Fruit fly (Drosophila melanogaster) whole organism, prepupa: ENCODE data around the gene Dhfr.

ENCODE experiments used
- Blimp-1 ChIP-seq: fragments of 200-800 bp; sonication (Bioruptor generic); optimal IDR thresholded peaks from 3 replicates; lab custom pipeline; 2017; ENCODE audit warnings: missing biosample characterization, missing genetic modification characterization, mild to moderate bottlenecking, moderate library complexity, missing genetic modification reagents
- CG10631 ChIP-seq: fragments of 200-800 bp; sonication (Bioruptor generic); optimal IDR thresholded peaks from 2 replicates; lab custom pipeline; 2016; ENCODE audit warnings: missing biosample characterization, missing genetic modification characterization
- CG10669 ChIP-seq: fragments of 200-800 bp; sonication (Bioruptor generic); optimal IDR thresholded peaks from 3 replicates; lab custom pipeline; 2018; ENCODE audit warnings: missing biosample characterization, mild to moderate bottlenecking, missing genetic modification characterization, moderate library complexity
- CG11294 ChIP-seq: fragments of 200-800 bp; sonication (Bioruptor generic); IDR thresholded peaks from 2 replicates; pipeline ENCODE4 v1.3.6; 2022; ENCODE audit warnings: missing biosample characterization, missing genetic modification characterization
- CG11762 ChIP-seq: fragments of 200-800 bp; sonication (Bioruptor generic); optimal IDR thresholded peaks from 3 replicates; lab custom pipeline; 2016; ENCODE audit warnings: missing biosample characterization, missing genetic modification characterization; ENCODE audit not compliant: insufficient read depth
- CG11902 ChIP-seq: fragments of 200-800 bp; sonication (Bioruptor generic); optimal IDR thresholded peaks from 3 replicates; lab custom pipeline; 2016; ENCODE audit warnings: missing biosample characterization, missing genetic modification characterization
- CG15336 ChIP-seq: fragments of 200-800 bp; sonication (Bioruptor generic); IDR thresholded peaks from 2 replicates; pipeline ENCODE4 v1.3.6; 2022; ENCODE audit warnings: missing biosample characterization, missing genetic modification characterization
- CG16779 ChIP-seq: fragments of 200-800 bp; sonication (Bioruptor generic); optimal IDR thresholded peaks from 3 replicates; lab custom pipeline; 2017; ENCODE audit warnings: missing biosample characterization, mild to moderate bottlenecking, missing genetic modification characterization
- CG3032 ChIP-seq: fragments of 200-800 bp; optimal IDR thresholded peaks from 2 replicates; lab custom pipeline; 2019; ENCODE audit warnings: missing biosample characterization, mild to moderate bottlenecking, missing genetic modification characterization, moderate library complexity
- CG32006 ChIP-seq: fragments of 200-800 bp; sonication (Bioruptor generic); optimal IDR thresholded peaks from 3 replicates; lab custom pipeline; 2017; ENCODE audit warnings: missing biosample characterization, mild to moderate bottlenecking, missing genetic modification characterization
- CG4318 ChIP-seq: fragments of 200-800 bp; sonication (Bioruptor generic); optimal IDR thresholded peaks from 3 replicates; lab custom pipeline; 2017; ENCODE audit warnings: missing biosample characterization, mild to moderate bottlenecking, missing genetic modification characterization
- CG6163 ChIP-seq: fragments of 200-800 bp; sonication (Bioruptor generic); IDR thresholded peaks from 3 replicates; pipeline ENCODE4 v1.3.6; 2022; ENCODE audit warnings: missing biosample characterization, missing genetic modification characterization
- CG6276 ChIP-seq: fragments of 200-800 bp; sonication (Bioruptor generic); optimal IDR thresholded peaks from 2 replicates; lab custom pipeline; 2017; ENCODE audit warnings: missing biosample characterization, mild to moderate bottlenecking, missing genetic modification characterization
- CG6792 ChIP-seq: fragments of 200-800 bp; sonication (Bioruptor generic); optimal IDR thresholded peaks from 3 replicates; lab custom pipeline; 2016; ENCODE audit warnings: missing biosample characterization, missing genetic modification characterization
- CG6808 ChIP-seq: fragments of 200-800 bp; sonication (Bioruptor generic); optimal IDR thresholded peaks from 3 replicates; lab custom pipeline; 2017; ENCODE audit warnings: missing biosample characterization, missing genetic modification characterization, mild to moderate bottlenecking, moderate library complexity, missing genetic modification reagents
- CG7368 ChIP-seq: fragments of 200-800 bp; sonication (Bioruptor generic); optimal IDR thresholded peaks from 3 replicates; lab custom pipeline; 2016; ENCODE audit warnings: missing biosample characterization, missing genetic modification characterization
- CG8119 ChIP-seq: fragments of 200-800 bp; sonication (Bioruptor generic); IDR thresholded peaks from 3 replicates; pipeline ENCODE4 v1.3.6; 2022; ENCODE audit warnings: missing biosample characterization, missing genetic modification characterization
- CG8319 ChIP-seq: fragments of 200-800 bp; sonication (Bioruptor generic); optimal IDR thresholded peaks from 3 replicates; lab custom pipeline; 2016; ENCODE audit warnings: missing biosample characterization, missing genetic modification characterization
- CG8632 ChIP-seq: fragments of 200-800 bp; sonication (Bioruptor generic); optimal IDR thresholded peaks from 3 replicates; lab custom pipeline; 2016; ENCODE audit warnings: missing biosample characterization, missing genetic modification characterization
- CG9139 ChIP-seq: fragments of 200-800 bp; sonication (Bioruptor generic); optimal IDR thresholded peaks from 3 replicates; lab custom pipeline; 2017; ENCODE audit warnings: missing biosample characterization, mild to moderate bottlenecking, missing genetic modification characterization
- Eip75B ChIP-seq: fragments of 200-800 bp; sonication (Bioruptor generic); optimal IDR thresholded peaks from 3 replicates; lab custom pipeline; 2016; ENCODE audit warnings: missing biosample characterization, missing genetic modification characterization
- Eip78C ChIP-seq: fragments of 200-800 bp; sonication (Bioruptor generic); peaks from one replicate; lab custom pipeline; 2016; ENCODE audit warnings: missing biosample characterization, missing genetic modification characterization
- Ets21C ChIP-seq: fragments of 200-800 bp; sonication (Bioruptor generic); optimal IDR thresholded peaks from 3 replicates; lab custom pipeline; 2016; ENCODE audit warnings: missing biosample characterization, missing genetic modification characterization
- Ets96B ChIP-seq: fragments of 200-800 bp; optimal IDR thresholded peaks from 2 replicates; lab custom pipeline; 2019; ENCODE audit warnings: missing biosample characterization, mild to moderate bottlenecking, missing genetic modification characterization, moderate library complexity
- Gug ChIP-seq: fragments of 200-800 bp; sonication (Bioruptor generic); IDR thresholded peaks from 2 replicates; pipeline ENCODE4 v1.3.6; 2022; ENCODE audit warnings: missing biosample characterization, missing genetic modification characterization
- Hr38 ChIP-seq: sonication (Bioruptor generic); optimal IDR thresholded peaks from 2 replicates; lab custom pipeline; 2016; ENCODE audit warnings: missing biosample characterization, missing genetic modification characterization
- Hr39 ChIP-seq: fragments of 200-800 bp; sonication (Bioruptor generic); optimal IDR thresholded peaks from 2 replicates; lab custom pipeline; 2016; ENCODE audit warnings: missing biosample characterization, missing genetic modification characterization
- Hr4 ChIP-seq: fragments of 200-800 bp; sonication (Bioruptor generic); optimal IDR thresholded peaks from 3 replicates; lab custom pipeline; 2016; ENCODE audit warnings: missing biosample characterization, missing genetic modification characterization
- Lpt ChIP-seq: fragments of 200-800 bp; sonication (Bioruptor generic); optimal IDR thresholded peaks from 3 replicates; lab custom pipeline; 2016; ENCODE audit warnings: missing biosample characterization, missing genetic modification characterization
- Met ChIP-seq: fragments of 200-800 bp; sonication (Bioruptor generic); optimal IDR thresholded peaks from 3 replicates; lab custom pipeline; 2016; ENCODE audit warnings: missing biosample characterization, missing genetic modification characterization
- OdsH ChIP-seq: fragments of 200-800 bp; sonication (Bioruptor generic); optimal IDR thresholded peaks from 3 replicates; lab custom pipeline; 2016; ENCODE audit warnings: missing biosample characterization, missing genetic modification characterization
- Smox ChIP-seq: fragments of 200-800 bp; sonication (Bioruptor generic); optimal IDR thresholded peaks from 3 replicates; lab custom pipeline; 2016; ENCODE audit warnings: missing biosample characterization, missing genetic modification characterization
- Sox102F ChIP-seq: fragments of 200-800 bp; sonication (Bioruptor generic); optimal IDR thresholded peaks from 2 replicates; lab custom pipeline; 2016; ENCODE audit warnings: missing biosample characterization, mild to moderate bottlenecking, missing genetic modification characterization
- Sox14 ChIP-seq: fragments of 200-800 bp; sonication (Bioruptor generic); optimal IDR thresholded peaks from 3 replicates; lab custom pipeline; 2016; ENCODE audit warnings: missing biosample characterization, missing genetic modification characterization
- Sox15 ChIP-seq: fragments of 200-800 bp; sonication (Bioruptor generic); optimal IDR thresholded peaks from 3 replicates; lab custom pipeline; 2016; ENCODE audit warnings: missing biosample characterization, missing genetic modification characterization
- achi ChIP-seq: fragments of 200-800 bp; sonication (Bioruptor generic); optimal IDR thresholded peaks from 3 replicates; lab custom pipeline; 2016; ENCODE audit warnings: missing biosample characterization, missing genetic modification characterization
- acj6 ChIP-seq: fragments of 200-800 bp; sonication (Bioruptor generic); optimal IDR thresholded peaks from 3 replicates; lab custom pipeline; 2016; ENCODE audit warnings: missing biosample characterization, missing genetic modification characterization
- cyc ChIP-seq: fragments of 200-800 bp; sonication (Bioruptor generic); optimal IDR thresholded peaks from 3 replicates; lab custom pipeline; 2016; ENCODE audit warnings: missing biosample characterization, missing genetic modification characterization
- dac ChIP-seq: fragments of 200-800 bp; sonication (Bioruptor generic); optimal IDR thresholded peaks from 2 replicates; lab custom pipeline; 2017; ENCODE audit warnings: missing biosample characterization, mild to moderate bottlenecking, missing genetic modification characterization
- dsx ChIP-seq: fragments of 200-800 bp; optimal IDR thresholded peaks from 3 replicates; lab custom pipeline; 2019; ENCODE audit warnings: missing biosample characterization, mild to moderate bottlenecking, missing genetic modification characterization, moderate library complexity; ENCODE audit not compliant: poor library complexity, severe bottlenecking
- eg ChIP-seq: fragments of 200-800 bp; sonication (Bioruptor generic); IDR thresholded peaks from 3 replicates; pipeline ENCODE4 v1.3.6; 2022; ENCODE audit warnings: missing biosample characterization, missing genetic modification characterization
- fd59A ChIP-seq: fragments of 200-800 bp; sonication (Bioruptor generic); optimal IDR thresholded peaks from 2 replicates; lab custom pipeline; 2017; ENCODE audit warnings: missing biosample characterization, mild to moderate bottlenecking, missing genetic modification characterization, missing genetic modification reagents
- net ChIP-seq: fragments of 200-800 bp; sonication (Bioruptor generic); optimal IDR thresholded peaks from 3 replicates; lab custom pipeline; 2016; ENCODE audit warnings: missing biosample characterization, missing genetic modification characterization
- pdm3 ChIP-seq: fragments of 200-800 bp; sonication (Bioruptor generic); optimal IDR thresholded peaks from 3 replicates; lab custom pipeline; 2016; ENCODE audit warnings: missing biosample characterization, missing genetic modification characterization
- salr ChIP-seq, 2 experiments: fragments of 200-800 bp; sonication (Bioruptor generic); optimal IDR thresholded peaks; 3 replicates each; lab custom pipeline; 2016 to 2018; ENCODE audit warnings: missing biosample characterization in 2 of 2, missing genetic modification characterization in 2 of 2, mild to moderate bottlenecking in 1 of 2
- spab ChIP-seq: fragments of 200-800 bp; sonication (Bioruptor generic); optimal IDR thresholded peaks from 2 replicates; lab custom pipeline; 2017; ENCODE audit warnings: missing biosample characterization, mild to moderate bottlenecking, missing genetic modification characterization, missing genetic modification reagents
- ss ChIP-seq, 2 experiments: fragments of 200-800 bp; sonication (Bioruptor generic); optimal IDR thresholded peaks; 2 replicates in 1 of 2; 3 replicates in 1 of 2; lab custom pipeline; 2017 to 2018; ENCODE audit warnings: mild to moderate bottlenecking in 2 of 2, missing biosample characterization in 2 of 2, missing genetic modification characterization in 2 of 2, moderate library complexity in 1 of 2
- svp ChIP-seq: fragments of 200-800 bp; sonication (Bioruptor generic); peaks from one replicate; lab custom pipeline; 2016; ENCODE audit warnings: missing biosample characterization, missing genetic modification characterization
- topi ChIP-seq: fragments of 200-800 bp; sonication (Bioruptor generic); optimal IDR thresholded peaks from 3 replicates; lab custom pipeline; 2016; ENCODE audit warnings: missing biosample characterization, missing genetic modification characterization
- vri ChIP-seq: fragments of 200-800 bp; sonication (Bioruptor generic); optimal IDR thresholded peaks from 3 replicates; lab custom pipeline; 2016; ENCODE audit warnings: missing biosample characterization, mild to moderate bottlenecking, missing genetic modification characterization

Gene Dhfr

DNA sequence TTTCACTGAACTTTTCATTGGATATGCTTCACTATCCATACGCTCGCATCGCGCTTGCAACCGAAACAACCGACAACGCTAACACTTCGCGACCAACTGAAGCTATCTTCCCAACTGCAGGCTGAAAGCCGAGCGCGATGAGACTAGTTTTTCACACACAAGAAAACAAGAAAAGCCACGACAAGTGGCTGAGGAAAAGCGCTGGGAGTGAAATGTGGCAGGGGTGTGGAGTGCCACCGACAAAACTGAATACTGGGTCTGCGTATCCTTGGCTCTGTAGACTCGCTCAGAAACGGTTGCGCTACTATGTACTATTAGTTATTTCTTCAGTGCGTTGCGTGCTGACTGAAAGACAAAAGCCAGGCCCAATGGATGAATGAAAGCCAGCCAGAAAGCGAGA, 14.4 kb downstream of the Dhfr start, which contains the start of gene Cad89D:
TSS of gene Cad89D (minus strand) at position 101 of the 400 bp plus-strand sequence.
- TF ChIP-seq Eip78C (GFP tag; lab: Kevin White, UChicago) (peak; percentile 2), achi (GFP tag; lab: Kevin White, UChicago) (no peak), dac (GFP tag; lab: Kevin White, UChicago) (no peak)

DNA sequence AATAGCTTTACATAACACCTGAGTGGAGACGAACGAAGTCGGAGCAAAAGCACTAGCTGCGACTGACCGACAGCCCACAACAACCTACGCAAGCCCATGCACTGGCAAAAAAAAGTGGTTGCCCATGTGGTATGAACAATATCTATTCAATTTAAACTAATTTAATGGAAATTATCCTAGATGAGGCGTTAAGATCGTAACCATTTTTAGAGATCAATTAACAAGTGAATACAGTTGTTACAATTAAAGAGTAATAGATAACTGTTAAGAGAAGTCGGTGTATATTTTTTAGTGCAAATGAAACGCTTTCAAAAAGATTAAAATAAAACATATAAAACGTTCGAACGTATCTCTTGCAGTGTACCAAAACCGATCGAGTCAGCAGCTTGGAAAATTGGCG, 15.2 kb downstream of the Dhfr start:
- peak; percentile 91 for TF ChIP-seq CG6276
- no peak for TF ChIP-seq CG11902 (GFP tag; lab: Kevin White, UChicago)
- TF ChIP-seq acj6 (GFP tag; lab: Kevin White, UChicago) = peak; percentile 63
- peak; percentile 70 for TF ChIP-seq CG10631 (GFP tag; lab: Kevin White, UChicago)
- TF ChIP-seq svp (GFP tag; lab: Kevin White, UChicago) = peak; percentile 77
- peak; percentile 12 for TF ChIP-seq CG8319
- TF ChIP-seq Ets21C (GFP tag; lab: Kevin White, UChicago) = no peak
- TF ChIP-seq Sox102F = no peak
- no peak for TF ChIP-seq Hr38 (GFP tag; lab: Kevin White, UChicago)
- peak; percentile 78 for TF ChIP-seq pdm3 (GFP tag; lab: Kevin White, UChicago)
- TF ChIP-seq eg = peak; percentile 77
- TF ChIP-seq vri = no peak
- TF ChIP-seq CG32006 (GFP tag; lab: Kevin White, UChicago) = peak; percentile 90
- TF ChIP-seq Gug (GFP tag; lab: Robert Waterston, UW) = peak; percentile 68
- peak; percentile 62 for TF ChIP-seq Eip75B (GFP tag; lab: Kevin White, UChicago)
- peak; percentile 36 for TF ChIP-seq Met (GFP tag; lab: Kevin White, UChicago)
- TF ChIP-seq OdsH (GFP tag; lab: Kevin White, UChicago) = peak; percentile 79
- peak; percentile 70 for TF ChIP-seq net (GFP tag; lab: Kevin White, UChicago)
- TF ChIP-seq dsx (GFP tag; lab: Kevin White, UChicago) = peak; percentile 19
- peak; percentile 42 for TF ChIP-seq CG11762
- no peak for TF ChIP-seq Sox15 (GFP tag; lab: Kevin White, UChicago)
- no peak for TF ChIP-seq Blimp-1
- TF ChIP-seq CG6792 (GFP tag; lab: Kevin White, UChicago) = peak; percentile 40
- TF ChIP-seq spab (GFP tag; lab: Kevin White, UChicago) = peak; percentile 24
- TF ChIP-seq topi = no peak
- no peak for TF ChIP-seq fd59A (GFP tag; lab: Kevin White, UChicago)
- TF ChIP-seq achi (GFP tag; lab: Kevin White, UChicago) = peak; percentile 75
- TF ChIP-seq Hr39 (GFP tag; lab: Kevin White, UChicago) = peak; percentile 13
- TF ChIP-seq Eip78C (GFP tag; lab: Kevin White, UChicago) = peak; percentile 95
- TF ChIP-seq cyc (GFP tag; lab: Kevin White, UChicago) = peak; percentile 23
- TF ChIP-seq CG10669 (GFP tag; lab: Kevin White, UChicago) = no peak
- peak; percentile 25 for TF ChIP-seq Smox (GFP tag; lab: Kevin White, UChicago)
- peak; percentile 78 for TF ChIP-seq Sox14
- peak in 1 of 2 experiments; percentile 15 for TF ChIP-seq ss (GFP tag; optimal IDR thresholded peaks at IDR 0.05; lab: Kevin White, UChicago)
- peak; percentile 2 for TF ChIP-seq CG8632 (GFP tag; lab: Kevin White, UChicago)
- peak; percentile 84 for TF ChIP-seq CG4318 (GFP tag; lab: Kevin White, UChicago)
- TF ChIP-seq CG7368 (GFP tag; lab: Kevin White, UChicago) = no peak
- TF ChIP-seq Hr4 = peak; percentile 86
- TF ChIP-seq CG6163 = peak; percentile 69
- TF ChIP-seq CG15336 = peak; percentile 89
- TF ChIP-seq CG9139 (GFP tag; lab: Kevin White, UChicago) = no peak
- TF ChIP-seq dac (GFP tag; lab: Kevin White, UChicago) = peak; percentile 48
- TF ChIP-seq CG6808 (GFP tag; lab: Kevin White, UChicago) = peak; percentile 45
- peak; percentile 46 for TF ChIP-seq CG16779
- TF ChIP-seq Ets96B (tag; lab: Kevin White, UChicago) = no peak
- peak; percentile 81 for TF ChIP-seq Lpt (GFP tag; lab: Kevin White, UChicago)
- no peak for TF ChIP-seq CG11294 (GFP tag; lab: Robert Waterston, UW)
- TF ChIP-seq salr (GFP tag; optimal IDR thresholded peaks at IDR 0.05; lab: Kevin White, UChicago) = peak in 1 of 2 experiments; percentile 81
- TF ChIP-seq CG8119 (GFP tag; lab: Robert Waterston, UW) = peak; percentile 93
- TF ChIP-seq CG3032 = no peak
